In genomic region chrX:10358083-10358482, ce11 we compare ENCODE assay signal across 2 worm cellular contexts.
TF ChIP-seq lines count a peak whose summit lies in the region.

TSS of gene efhc-1 (plus strand) at chrX:10358383.

TF ChIP-seq in whole organism, L1 larva, 84 proteins besides CTCF, POLR2A, EP300 and RAD21:
- no peak for TF ChIP-seq mef-2 (tag; optimal IDR thresholded peaks at IDR 0.05; lab: Kevin White, UChicago)
- peak; percentile 16 for TF ChIP-seq blmp-1 (tag; optimal IDR thresholded peaks at IDR 0.05; lab: Kevin White, UChicago)

TF ChIP-seq in whole organism, L4 larva, 104 proteins besides CTCF, POLR2A, EP300 and RAD21:
- TF ChIP-seq ceh-28 (tag; optimal IDR thresholded peaks at IDR 0.05; lab: Kevin White, UChicago) (no peak), aha-1 (tag; lab: Kevin White, UChicago) (peak; percentile 51), Y5F2A.4 (GFP tag; optimal IDR thresholded peaks at IDR 0.05; lab: Kevin White, UChicago) (no peak)

Comparison
In these comparisons a context has a peak if more than half of its experiments do, and no peak if none do; other contexts are left out.
1. Of the 29 proteins assayed by ChIP-seq in both whole organism, L4 larva and whole organism, L1 larva: peak only in whole organism, L4 larva: aha-1; only in whole organism, L1 larva: none; in both: none; in neither: 28.